Fruit fly (Drosophila melanogaster) whole organism, embryonic: Measurements from ENCODE around the gene Rab3-GAP.

Source experiments
- Atf-2 ChIP-seq: fragments of 200-800 bp; sonication (Bioruptor generic); optimal IDR thresholded peaks from 2 replicates; lab custom pipeline; 2016; ENCODE audit warnings: missing biosample characterization, missing genetic modification characterization
- BEAF-32 ChIP-seq: fragments of 200-800 bp; sonication (Bioruptor generic); optimal IDR thresholded peaks from 3 replicates; lab custom pipeline; 2017; ENCODE audit warnings: missing biosample characterization, missing genetic modification characterization, mild to moderate bottlenecking, moderate library complexity, missing genetic modification reagents
- Bgb ChIP-seq: fragments of 200-800 bp; sonication (Bioruptor generic); IDR thresholded peaks from 2 replicates; pipeline ENCODE4 v1.3.6; 2022; ENCODE audit warnings: missing biosample characterization, missing genetic modification characterization; ENCODE audit not compliant: partially characterized antibody
- Bteb2 ChIP-seq: fragments of 200-800 bp; sonication (Bioruptor generic); optimal IDR thresholded peaks from 2 replicates; lab custom pipeline; 2016; ENCODE audit warnings: missing biosample characterization, missing genetic modification characterization
- CG11085 ChIP-seq: fragments of 200-800 bp; sonication (Bioruptor generic); IDR thresholded peaks from 2 replicates; pipeline ENCODE4 v1.3.6; 2022; ENCODE audit warnings: missing biosample characterization, missing genetic modification characterization
- CG13287 ChIP-seq: fragments of 200-800 bp; sonication (Bioruptor generic); IDR thresholded peaks from 2 replicates; pipeline ENCODE4 v1.3.6; 2022; ENCODE audit warnings: missing biosample characterization, missing genetic modification characterization; ENCODE audit not compliant: partially characterized antibody
- CG15696 ChIP-seq: fragments of 200-800 bp; sonication (Bioruptor generic); optimal IDR thresholded peaks from 2 replicates; lab custom pipeline; 2019; ENCODE audit warnings: missing biosample characterization, mild to moderate bottlenecking, missing genetic modification characterization, moderate library complexity
- CG16863 ChIP-seq: fragments of 200-800 bp; sonication (Bioruptor generic); optimal IDR thresholded peaks from 3 replicates; lab custom pipeline; 2016; ENCODE audit warnings: missing biosample characterization, missing genetic modification characterization
- CG17186 ChIP-seq: fragments of 200-800 bp; sonication (Bioruptor generic); optimal IDR thresholded peaks from 3 replicates; lab custom pipeline; 2017; ENCODE audit warnings: missing biosample characterization, missing genetic modification reagents, missing genetic modification characterization
- CG17912 ChIP-seq: fragments of 200-800 bp; sonication (Bioruptor generic); optimal IDR thresholded peaks from 2 replicates; lab custom pipeline; 2018; ENCODE audit warnings: missing biosample characterization, mild to moderate bottlenecking, missing genetic modification characterization
- CG2129 ChIP-seq: fragments of 200-800 bp; sonication (Bioruptor generic); IDR thresholded peaks from 2 replicates; pipeline ENCODE4 v1.3.6; 2022; ENCODE audit warnings: missing biosample characterization, missing genetic modification characterization; ENCODE audit not compliant: partially characterized antibody
- CG2678 ChIP-seq: fragments of 200-800 bp; sonication (Bioruptor generic); optimal IDR thresholded peaks from 3 replicates; lab custom pipeline; 2019; ENCODE audit warnings: missing biosample characterization, mild to moderate bottlenecking, missing genetic modification characterization, moderate library complexity
- CG4404 ChIP-seq: fragments of 200-800 bp; sonication (Bioruptor generic); IDR thresholded peaks from 2 replicates; pipeline ENCODE4 v1.3.6; 2022; ENCODE audit warnings: missing biosample characterization, missing genetic modification characterization
- CG8478 ChIP-seq: fragments of >200 bp; optimal IDR thresholded peaks from 2 replicates; lab custom pipeline; 2018
- D19B ChIP-seq: fragments of 200-800 bp; sonication (Bioruptor generic); optimal IDR thresholded peaks from 2 replicates; lab custom pipeline; 2017; ENCODE audit warnings: missing biosample characterization, mild to moderate bottlenecking, missing genetic modification characterization
- Dll ChIP-seq: fragments of 200-800 bp; sonication (Bioruptor generic); IDR thresholded peaks from 4 replicates; pipeline ENCODE4 v1.3.6; 2022; ENCODE audit warnings: missing biosample characterization, missing genetic modification characterization; ENCODE audit not compliant: partially characterized antibody
- Dp ChIP-seq: fragments of 200-800 bp; sonication (Bioruptor generic); optimal IDR thresholded peaks from 2 replicates; lab custom pipeline; 2018; ENCODE audit warnings: missing biosample characterization, mild to moderate bottlenecking, missing genetic modification characterization, moderate library complexity
- Fer1 ChIP-seq: fragments of 200-800 bp; sonication (Bioruptor generic); optimal IDR thresholded peaks from 2 replicates; lab custom pipeline; 2017; ENCODE audit warnings: missing biosample characterization, mild to moderate bottlenecking, missing genetic modification characterization
- Fer2 ChIP-seq: fragments of 200-800 bp; sonication (Bioruptor generic); optimal IDR thresholded peaks from 2 replicates; lab custom pipeline; 2018; ENCODE audit warnings: missing biosample characterization, mild to moderate bottlenecking, missing genetic modification characterization, moderate library complexity
- Hand ChIP-seq: fragments of 200-800 bp; sonication (Bioruptor generic); optimal IDR thresholded peaks from 2 replicates; lab custom pipeline; 2017; ENCODE audit warnings: mild to moderate bottlenecking, missing biosample characterization, missing genetic modification reagents, missing genetic modification characterization
- Jarid2 ChIP-seq: fragments of 200-800 bp; sonication (Bioruptor generic); optimal IDR thresholded peaks from 3 replicates; lab custom pipeline; 2017; ENCODE audit warnings: mild to moderate bottlenecking, missing biosample characterization, missing genetic modification reagents, missing genetic modification characterization
- MBD-R2 ChIP-seq: fragments of 200-800 bp; sonication (Bioruptor generic); IDR thresholded peaks from 2 replicates; pipeline ENCODE4 v1.3.6; 2022; ENCODE audit warnings: missing biosample characterization, missing genetic modification characterization
- MTF-1 ChIP-seq: fragments of 200-800 bp; sonication (Bioruptor generic); optimal IDR thresholded peaks from 2 replicates; lab custom pipeline; 2018; ENCODE audit warnings: missing biosample characterization, mild to moderate bottlenecking, missing genetic modification characterization, borderline replicate concordance
- Mad ChIP-seq: fragments of 200-800 bp; sonication (Bioruptor generic); optimal IDR thresholded peaks from 2 replicates; lab custom pipeline; 2016; ENCODE audit warnings: missing biosample characterization, missing genetic modification characterization
- Spps ChIP-seq: fragments of 200-800 bp; sonication (Bioruptor generic); optimal IDR thresholded peaks from 2 replicates; lab custom pipeline; 2018; ENCODE audit warnings: missing biosample characterization, mild to moderate bottlenecking, missing genetic modification characterization
- Sry-δ ChIP-seq: fragments of 200-800 bp; sonication (Bioruptor generic); optimal IDR thresholded peaks from 2 replicates; lab custom pipeline; 2016; ENCODE audit warnings: missing biosample characterization, missing genetic modification characterization
- Tbp ChIP-seq: fragments of >200 bp; optimal IDR thresholded peaks from 2 replicates; lab custom pipeline; 2018; ENCODE audit warnings: missing biosample characterization, missing genetic modification characterization
- al ChIP-seq: fragments of 200-800 bp; sonication (Bioruptor generic); IDR thresholded peaks from 2 replicates; pipeline ENCODE4 v1.3.6; 2022; ENCODE audit warnings: missing biosample characterization, missing genetic modification characterization
- amos ChIP-seq: fragments of 200-800 bp; sonication (Bioruptor generic); IDR thresholded peaks from 2 replicates; pipeline ENCODE4 v1.3.6; 2022; ENCODE audit warnings: missing biosample characterization, missing genetic modification characterization; ENCODE audit not compliant: partially characterized antibody
- bbx ChIP-seq: fragments of 200-800 bp; sonication (Bioruptor generic); IDR thresholded peaks from 2 replicates; pipeline ENCODE4 v1.3.6; 2022; ENCODE audit warnings: missing biosample characterization, missing genetic modification characterization; ENCODE audit not compliant: partially characterized antibody
- cad ChIP-seq: fragments of >200 bp; optimal IDR thresholded peaks from 2 replicates; lab custom pipeline; 2017; ENCODE audit warnings: missing biosample characterization, missing genetic modification characterization
- dmrt11E ChIP-seq: fragments of 200-800 bp; sonication (Bioruptor generic); optimal IDR thresholded peaks from 3 replicates; lab custom pipeline; 2018; ENCODE audit warnings: missing biosample characterization, mild to moderate bottlenecking, missing genetic modification characterization, moderate library complexity
- gem ChIP-seq: fragments of 200-800 bp; sonication (Bioruptor generic); optimal IDR thresholded peaks from 2 replicates; lab custom pipeline; 2019; ENCODE audit warnings: missing biosample characterization, mild to moderate bottlenecking, missing genetic modification characterization, moderate library complexity
- klu ChIP-seq: fragments of 200-800 bp; sonication (Bioruptor generic); IDR thresholded peaks from 2 replicates; pipeline ENCODE4 v1.3.6; 2022; ENCODE audit warnings: missing biosample characterization, missing genetic modification characterization
- knrl ChIP-seq: fragments of 200-800 bp; sonication (Bioruptor generic); IDR thresholded peaks from 3 replicates; pipeline ENCODE4 v1.3.6; 2022; ENCODE audit warnings: missing biosample characterization, missing genetic modification characterization; ENCODE audit not compliant: partially characterized antibody
- lov ChIP-seq, 2 experiments: fragments of 200-800 bp in 1 of 2; fragments of >200 bp in 1 of 2; sonication (Bioruptor generic) in 1 of 2; IDR thresholded peaks in 1 of 2; optimal IDR thresholded peaks in 1 of 2; 2 replicates in 1 of 2; 3 replicates in 1 of 2; pipeline versions ENCODE4 v1.3.6 to Lab custom; 2017 to 2022; ENCODE audit warnings: missing biosample characterization in 1 of 2, missing genetic modification characterization in 1 of 2
- otp ChIP-seq: fragments of 200-800 bp; sonication (Bioruptor generic); IDR thresholded peaks from 3 replicates; pipeline ENCODE4, ENCODE4 v1.3.6; 2022; ENCODE audit warnings: missing biosample characterization, missing genetic modification characterization
- psq ChIP-seq: fragments of 200-800 bp; sonication (Bioruptor generic); optimal IDR thresholded peaks from 2 replicates; lab custom pipeline; 2017; ENCODE audit warnings: missing biosample characterization, missing genetic modification characterization
- rib ChIP-seq: fragments of 200-800 bp; sonication (Bioruptor generic); IDR thresholded peaks from 2 replicates; pipeline ENCODE4 v1.3.6; 2022; ENCODE audit warnings: missing biosample characterization, missing genetic modification characterization
- scrt ChIP-seq: fragments of 200-800 bp; sonication (Bioruptor generic); optimal IDR thresholded peaks from 2 replicates; lab custom pipeline; 2018; ENCODE audit warnings: missing biosample characterization, mild to moderate bottlenecking, missing genetic modification characterization, moderate library complexity
- sna ChIP-seq: fragments of 200-800 bp; sonication (Bioruptor generic); IDR thresholded peaks from 2 replicates; pipeline ENCODE4 v1.3.6; 2022; ENCODE audit warnings: missing biosample characterization, missing genetic modification characterization; ENCODE audit not compliant: partially characterized antibody
- sob ChIP-seq: fragments of 200-800 bp; sonication (Bioruptor generic); IDR thresholded peaks from 2 replicates; pipeline ENCODE4 v1.3.6; 2022; ENCODE audit warnings: missing biosample characterization, missing genetic modification characterization
- tgo ChIP-seq: fragments of 200-800 bp; sonication (Bioruptor generic); IDR thresholded peaks from 3 replicates; pipeline ENCODE4 v1.3.6; 2022; ENCODE audit warnings: missing biosample characterization, missing genetic modification characterization
- twi ChIP-seq: fragments of 200-800 bp; optimal IDR thresholded peaks from 2 replicates; lab custom pipeline; 2019; ENCODE audit warnings: missing biosample characterization, mild to moderate bottlenecking, missing genetic modification characterization, moderate library complexity
- unpg ChIP-seq: fragments of 200-800 bp; sonication (Bioruptor generic); optimal IDR thresholded peaks from 3 replicates; lab custom pipeline; 2018; ENCODE audit warnings: missing biosample characterization, mild to moderate bottlenecking, missing genetic modification characterization, moderate library complexity
- vvl ChIP-seq: fragments of 200-800 bp; sonication (Bioruptor generic); IDR thresholded peaks from 2 replicates; pipeline ENCODE4 v1.3.6; 2022; ENCODE audit warnings: missing biosample characterization, missing genetic modification characterization
- zen ChIP-seq: fragments of 200-800 bp; sonication (Bioruptor generic); optimal IDR thresholded peaks from 3 replicates; lab custom pipeline; 2018; ENCODE audit warnings: missing biosample characterization, mild to moderate bottlenecking, missing genetic modification characterization, moderate library complexity
- zen2 ChIP-seq: fragments of 200-800 bp; sonication (Bioruptor generic); IDR thresholded peaks from 3 replicates; pipeline ENCODE4 v1.3.6; 2022; ENCODE audit warnings: missing biosample characterization, missing genetic modification characterization; ENCODE audit not compliant: partially characterized antibody

Rab3-GAP gene

DNA sequence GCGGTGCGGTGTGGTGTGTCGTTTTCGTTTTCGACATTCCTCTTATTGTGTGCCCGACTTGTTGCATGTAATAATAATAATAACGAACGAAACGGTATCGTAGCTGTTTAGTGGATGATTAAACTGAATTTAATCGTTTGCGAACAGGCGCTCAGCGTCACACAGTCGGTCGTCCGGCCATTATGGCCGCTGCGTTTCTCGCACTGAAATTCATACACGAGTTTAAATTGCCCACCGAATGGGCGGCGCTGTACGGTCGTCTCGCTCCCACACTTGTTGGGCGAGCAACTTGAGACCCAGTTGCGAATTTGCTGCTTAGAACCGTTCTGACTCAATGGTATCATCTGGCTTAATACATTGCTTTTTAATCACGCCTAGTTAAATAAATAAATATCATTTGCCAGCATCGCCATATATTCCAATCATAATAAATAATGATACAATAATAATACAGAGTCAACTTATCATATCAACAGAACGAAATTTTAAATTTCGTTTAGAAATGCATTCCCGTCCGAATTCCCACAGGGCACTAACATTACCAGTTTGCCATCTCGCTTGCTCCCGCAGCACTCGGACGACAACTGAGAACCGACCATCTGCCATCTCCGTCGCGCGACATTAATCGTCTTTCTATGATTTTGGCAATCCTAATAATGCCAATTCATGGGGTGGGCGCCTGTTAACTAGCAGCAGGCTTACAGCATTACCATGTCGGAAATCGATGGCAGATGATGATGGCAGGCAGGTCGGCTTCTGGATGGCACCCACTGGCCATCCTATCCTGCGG lies 51.9 kb downstream of the Rab3-GAP start (continued):
- TF ChIP-seq otp (GFP tag; lab: Robert Waterston, UW) (no peak), zen (tag; lab: Kevin White, UChicago) (peak; percentile 92), sna (GFP tag; lab: Robert Waterston, UW) (no peak), lov (optimal IDR thresholded peaks at IDR 0.05; lab: Kevin White, UChicago) (no peak), lov (GFP tag; IDR thresholded peaks at IDR 0.05; lab: Robert Waterston, UW) (no peak), CG11085 (GFP tag; lab: Robert Waterston, UW) (no peak), CG17186 (peak; percentile 32), Atf-2 (GFP tag; lab: Kevin White, UChicago) (peak; percentile 47), knrl (GFP tag; lab: Robert Waterston, UW) (no peak), cad (no peak), psq (GFP tag; lab: Kevin White, UChicago) (no peak), Fer2 (tag; lab: Kevin White, UChicago) (peak; percentile 92), BEAF-32 (GFP tag; lab: Kevin White, UChicago) (peak; percentile 20), gem (tag; lab: Kevin White, UChicago) (peak; percentile 96), Spps (peak; percentile 81), CG2678 (tag; lab: Kevin White, UChicago) (peak; percentile 97), CG4404 (no peak), Dp (no peak), Bteb2 (GFP tag; lab: Kevin White, UChicago) (peak; percentile 77), Fer1 (GFP tag; lab: Kevin White, UChicago) (peak; percentile 96), amos (GFP tag; lab: Robert Waterston, UW) (no peak), Sry-δ (no peak), CG8478 (lab: Kevin White, UChicago) (peak; percentile 92), CG17912 (GFP tag; lab: Kevin White, UChicago) (no peak), Hand (GFP tag; lab: Kevin White, UChicago) (peak; percentile 92), Jarid2 (GFP tag; lab: Kevin White, UChicago) (peak; percentile 73), Mad (peak; percentile 81), scrt (GFP tag; lab: Kevin White, UChicago) (no peak), tgo (GFP tag; lab: Robert Waterston, UW) (no peak), zen2 (GFP tag; lab: Robert Waterston, UW) (no peak), sob (GFP tag; lab: Robert Waterston, UW) (no peak), CG13287 (GFP tag; lab: Robert Waterston, UW) (no peak), Dll (GFP tag; lab: Robert Waterston, UW) (no peak), CG15696 (peak; percentile 94), CG16863 (GFP tag; lab: Kevin White, UChicago) (peak; percentile 74), CG2129 (GFP tag; lab: Robert Waterston, UW) (no peak), al (GFP tag; lab: Robert Waterston, UW) (no peak), Tbp (GFP tag; lab: Kevin White, UChicago) (no peak), MTF-1 (peak; percentile 52), klu (GFP tag; lab: Robert Waterston, UW) (no peak), vvl (GFP tag; lab: Robert Waterston, UW) (no peak), unpg (peak; percentile 93), dmrt11E (tag; lab: Kevin White, UChicago) (peak; percentile 90), bbx (GFP tag; lab: Robert Waterston, UW) (no peak), D19B (peak; percentile 67), MBD-R2 (no peak), twi (tag; lab: Kevin White, UChicago) (peak; percentile 84), Bgb (GFP tag; lab: Robert Waterston, UW) (no peak), rib (GFP tag; lab: Robert Waterston, UW) (no peak)
